Worm (Caenorhabditis elegans): Measurements from ENCODE around the gene C25D7.9.

DNA sequence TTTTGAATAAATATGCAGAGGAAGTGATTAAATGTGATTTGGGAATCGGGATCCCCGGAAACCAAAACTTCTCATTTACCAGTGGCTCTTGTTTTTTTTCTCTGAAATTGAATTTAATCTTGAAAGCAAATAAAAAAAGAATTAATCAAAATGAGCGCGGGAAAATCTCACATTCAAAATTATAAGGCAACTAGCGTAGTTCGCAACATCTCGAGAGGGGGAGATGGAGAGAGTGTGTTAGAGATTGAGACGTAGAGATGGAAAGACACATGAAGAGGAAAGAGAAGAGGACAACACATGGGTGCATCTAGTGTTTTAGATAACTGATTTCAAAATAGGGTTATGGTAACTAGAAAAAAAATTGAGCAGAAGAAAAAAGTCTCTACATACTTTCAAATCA is 16.8 kb upstream of the C25D7.9 start, which contains the start of gene sdc-3:
- TF ChIP-seq lsy-12 (tag; optimal IDR thresholded peaks at IDR 0.05) (no peak), ceh-16 (tag; optimal IDR thresholded peaks at IDR 0.05) (no peak), elt-1 (tag; optimal IDR thresholded peaks at IDR 0.05) (no peak), mdl-1 (tag; optimal IDR thresholded peaks at IDR 0.05) (no peak), nhr-12 (tag; optimal IDR thresholded peaks at IDR 0.05) (no peak), fkh-10 (GFP tag; optimal IDR thresholded peaks at IDR 0.05) (no peak), unc-39 (tag; optimal IDR thresholded peaks at IDR 0.05) (no peak), skn-1 (tag; optimal IDR thresholded peaks at IDR 0.05) (no peak), elt-2 (tag; optimal IDR thresholded peaks at IDR 0.05) (peak; percentile 4), nhr-28 (tag; optimal IDR thresholded peaks at IDR 0.05) (no peak), nhr-11 (tag; optimal IDR thresholded peaks at IDR 0.05) (no peak)

Data from whole organism, L3 larva.